Worm (Caenorhabditis elegans) whole organism, L4/young adult: ENCODE measurements around the gene C08F11.1.

ENCODE experiments used
- dao-5 ChIP-seq: sonication (generic microtip); optimal IDR thresholded peaks from 2 replicates; lab custom pipeline; 2016; ENCODE audit warnings: missing genotype, missing genetic modification characterization, moderate library complexity, missing compliant biosample characterization
- him-1 ChIP-seq: sonication (generic microtip); optimal IDR thresholded peaks from 2 replicates; lab custom pipeline; 2016; ENCODE audit warnings: missing genotype, missing genetic modification reagents, missing genetic modification characterization, missing compliant biosample characterization

ce11 chrIV:13574733-13575132 lies 48.9 kb upstream of the C08F11.1 start, which contains the start of gene srd-10:
- TF ChIP-seq him-1 (no peak), dao-5 (tag; lab: Kevin White, UChicago) (no peak)
